Fruit fly (Drosophila melanogaster) whole organism, embryonic: Measurements from ENCODE around the gene CG1896.
A peak's percentile ranks its signal among the peaks of the same experiment; 100 is the strongest.

Experiments used
- Atf6 ChIP-seq: fragments of 200-800 bp; sonication (Bioruptor generic); IDR thresholded peaks from 2 replicates; pipeline ENCODE4 v1.3.6; 2022; ENCODE audit warnings: missing biosample characterization, missing genetic modification characterization
- B-H1 ChIP-seq: fragments of 200-800 bp; sonication (Bioruptor generic); IDR thresholded peaks from 3 replicates; pipeline ENCODE4 v1.3.6; 2022; ENCODE audit warnings: missing biosample characterization, missing genetic modification characterization
- CG10274 ChIP-seq: fragments of 200-800 bp; sonication (Bioruptor generic); optimal IDR thresholded peaks from 3 replicates; lab custom pipeline; 2017; ENCODE audit warnings: missing biosample characterization, mild to moderate bottlenecking, missing genetic modification characterization
- CG10462 ChIP-seq: fragments of 200-800 bp; sonication (Bioruptor generic); optimal IDR thresholded peaks from 2 replicates; lab custom pipeline; 2016; ENCODE audit warnings: missing biosample characterization, missing genetic modification characterization
- CG11398 ChIP-seq: fragments of 200-800 bp; sonication (Bioruptor generic); optimal IDR thresholded peaks from 2 replicates; lab custom pipeline; 2016; ENCODE audit warnings: missing biosample characterization, missing genetic modification characterization
- CG11723 ChIP-seq: fragments of 200-800 bp; sonication (Bioruptor generic); optimal IDR thresholded peaks from 2 replicates; lab custom pipeline; 2017; ENCODE audit warnings: missing biosample characterization, mild to moderate bottlenecking, missing genetic modification characterization
- CG12219 ChIP-seq: fragments of 200-800 bp; sonication (Bioruptor generic); optimal IDR thresholded peaks from 3 replicates; lab custom pipeline; 2018; ENCODE audit warnings: missing biosample characterization, mild to moderate bottlenecking, missing genetic modification characterization
- CG12299 ChIP-seq: fragments of 200-800 bp; sonication (Bioruptor generic); optimal IDR thresholded peaks from 2 replicates; lab custom pipeline; 2018; ENCODE audit warnings: missing biosample characterization, mild to moderate bottlenecking, missing genetic modification characterization
- CG12391 ChIP-seq: fragments of 200-800 bp; sonication (Bioruptor generic); optimal IDR thresholded peaks from 3 replicates; lab custom pipeline; 2018; ENCODE audit warnings: missing biosample characterization, mild to moderate bottlenecking, missing genetic modification characterization, moderate library complexity
- CG13894 ChIP-seq: fragments of 200-800 bp; sonication (Bioruptor generic); optimal IDR thresholded peaks from 3 replicates; lab custom pipeline; 2018; ENCODE audit warnings: missing biosample characterization, mild to moderate bottlenecking, missing genetic modification characterization, moderate library complexity
- CG14014 ChIP-seq: fragments of 200-800 bp; sonication (Bioruptor generic); IDR thresholded peaks from 2 replicates; pipeline ENCODE4 v1.3.6; 2022; ENCODE audit warnings: missing biosample characterization, missing genetic modification characterization
- CG15011 ChIP-seq: fragments of 200-800 bp; sonication (Bioruptor generic); optimal IDR thresholded peaks from 3 replicates; lab custom pipeline; 2018; ENCODE audit warnings: missing biosample characterization, mild to moderate bottlenecking, missing genetic modification characterization
- CG17568 ChIP-seq: fragments of 200-800 bp; sonication (Bioruptor generic); optimal IDR thresholded peaks from 2 replicates; lab custom pipeline; 2018; ENCODE audit warnings: missing biosample characterization, mild to moderate bottlenecking, missing genetic modification characterization, moderate library complexity
- CG30020 ChIP-seq: fragments of 200-800 bp; optimal IDR thresholded peaks from 2 replicates; lab custom pipeline; 2019; ENCODE audit warnings: missing biosample characterization, mild to moderate bottlenecking, missing genetic modification characterization, moderate library complexity
- CG3065 ChIP-seq: fragments of 200-800 bp; sonication (Bioruptor generic); optimal IDR thresholded peaks from 2 replicates; lab custom pipeline; 2016; ENCODE audit warnings: missing biosample characterization, missing genetic modification characterization
- CG33213 ChIP-seq: fragments of 200-800 bp; sonication (Bioruptor generic); optimal IDR thresholded peaks from 3 replicates; lab custom pipeline; 2016; ENCODE audit warnings: missing biosample characterization, missing genetic modification characterization
- CG3995 ChIP-seq: fragments of 200-800 bp; sonication (Bioruptor generic); optimal IDR thresholded peaks from 3 replicates; lab custom pipeline; 2016; ENCODE audit warnings: missing biosample characterization, missing genetic modification characterization
- CG4707 ChIP-seq: fragments of 200-800 bp; sonication (Bioruptor generic); optimal IDR thresholded peaks from 2 replicates; lab custom pipeline; 2018; ENCODE audit warnings: missing biosample characterization, mild to moderate bottlenecking, missing genetic modification characterization, moderate library complexity
- CG6791 ChIP-seq: fragments of 200-800 bp; sonication (Bioruptor generic); IDR thresholded peaks from 3 replicates; pipeline ENCODE4 v1.3.6; 2022; ENCODE audit warnings: missing biosample characterization, missing genetic modification characterization; ENCODE audit not compliant: partially characterized antibody
- CG9609 ChIP-seq: fragments of 200-800 bp; sonication (Bioruptor generic); optimal IDR thresholded peaks from 3 replicates; lab custom pipeline; 2016; ENCODE audit warnings: missing biosample characterization, missing genetic modification characterization
- Dad ChIP-seq: fragments of 200-800 bp; sonication (Bioruptor generic); optimal IDR thresholded peaks from 3 replicates; lab custom pipeline; 2016; ENCODE audit warnings: missing biosample characterization, missing genetic modification characterization
- HLHmδ ChIP-seq: fragments of 200-800 bp; sonication (Bioruptor generic); optimal IDR thresholded peaks from 2 replicates; lab custom pipeline; 2018; ENCODE audit warnings: missing biosample characterization, mild to moderate bottlenecking, missing genetic modification characterization, moderate library complexity
- Hr78 ChIP-seq, 2 experiments: fragments of 200-800 bp in 1 of 2; fragments of >200 bp in 1 of 2; sonication (Bioruptor generic) in 1 of 2; optimal IDR thresholded peaks; 2 replicates each; lab custom pipeline; 2017 to 2019; ENCODE audit warnings: missing biosample characterization in 2 of 2, missing genetic modification characterization in 2 of 2, mild to moderate bottlenecking in 1 of 2, moderate library complexity in 1 of 2
- Scr ChIP-seq: fragments of 200-800 bp; sonication (Bioruptor generic); IDR thresholded peaks from 2 replicates; pipeline ENCODE4 v1.3.6; 2022; ENCODE audit warnings: missing biosample characterization, missing genetic modification characterization; ENCODE audit not compliant: partially characterized antibody
- ac ChIP-seq: fragments of 200-800 bp; sonication (Bioruptor generic); optimal IDR thresholded peaks from 3 replicates; lab custom pipeline; 2017; ENCODE audit warnings: missing biosample characterization, mild to moderate bottlenecking, missing genetic modification characterization
- aop ChIP-seq: fragments of 200-800 bp; sonication (Bioruptor generic); IDR thresholded peaks from 2 replicates; pipeline ENCODE4 v1.3.6; 2022; ENCODE audit warnings: missing biosample characterization, missing genetic modification characterization
- ap ChIP-seq: fragments of 200-800 bp; sonication (Bioruptor generic); IDR thresholded peaks from 2 replicates; pipeline ENCODE4 v1.3.6; 2022; ENCODE audit warnings: missing biosample characterization, missing genetic modification characterization
- chinmo ChIP-seq: fragments of 200-800 bp; sonication (Bioruptor generic); IDR thresholded peaks from 4 replicates; pipeline ENCODE4 v1.3.6; 2022; ENCODE audit warnings: missing biosample characterization, missing genetic modification characterization; ENCODE audit not compliant: partially characterized antibody
- en ChIP-seq: fragments of 200-800 bp; sonication (Bioruptor generic); optimal IDR thresholded peaks from 2 replicates; lab custom pipeline; 2016; ENCODE audit warnings: missing biosample characterization, missing genetic modification characterization
- fu2 ChIP-seq: fragments of 200-800 bp; sonication (Bioruptor generic); optimal IDR thresholded peaks from 2 replicates; lab custom pipeline; 2016; ENCODE audit warnings: missing biosample characterization, missing genetic modification characterization
- gem ChIP-seq: fragments of 200-800 bp; sonication (Bioruptor generic); optimal IDR thresholded peaks from 2 replicates; lab custom pipeline; 2019; ENCODE audit warnings: missing biosample characterization, mild to moderate bottlenecking, missing genetic modification characterization, moderate library complexity
- ind ChIP-seq: fragments of 200-800 bp; sonication (Bioruptor generic); optimal IDR thresholded peaks from 3 replicates; lab custom pipeline; 2016; ENCODE audit warnings: missing biosample characterization, missing genetic modification characterization
- kah ChIP-seq: fragments of 200-800 bp; sonication (Bioruptor generic); optimal IDR thresholded peaks from 2 replicates; lab custom pipeline; 2018; ENCODE audit warnings: missing biosample characterization, mild to moderate bottlenecking, missing genetic modification characterization
- lab ChIP-seq: fragments of 200-800 bp; sonication (Bioruptor generic); optimal IDR thresholded peaks from 3 replicates; lab custom pipeline; 2017; ENCODE audit warnings: missing biosample characterization, missing genetic modification characterization, mild to moderate bottlenecking, moderate library complexity, missing genetic modification reagents
- lola ChIP-seq, 3 experiments: fragments of >200 bp in 2 of 3; fragments of 200-800 bp in 1 of 3; sonication (Bioruptor generic) in 1 of 3; optimal IDR thresholded peaks; 2 replicates each; lab custom pipeline; 2017 to 2019; ENCODE audit warnings: missing biosample characterization in 3 of 3, missing genetic modification characterization in 3 of 3, mild to moderate bottlenecking in 1 of 3, moderate library complexity in 1 of 3
- luna ChIP-seq: fragments of 200-800 bp; sonication (Bioruptor generic); optimal IDR thresholded peaks from 2 replicates; lab custom pipeline; 2016; ENCODE audit warnings: missing biosample characterization, missing genetic modification characterization
- maf-S ChIP-seq: fragments of 200-800 bp; sonication (Bioruptor generic); optimal IDR thresholded peaks from 2 replicates; lab custom pipeline; 2016; ENCODE audit warnings: missing biosample characterization, missing genetic modification characterization
- mam ChIP-seq: fragments of 200-800 bp; sonication (Bioruptor generic); optimal IDR thresholded peaks from 3 replicates; lab custom pipeline; 2016; ENCODE audit warnings: missing biosample characterization, missing genetic modification characterization
- org-1 ChIP-seq: fragments of 200-800 bp; sonication (Bioruptor generic); optimal IDR thresholded peaks from 2 replicates; lab custom pipeline; 2017; ENCODE audit warnings: missing biosample characterization, missing genetic modification characterization
- pb ChIP-seq: fragments of 200-800 bp; sonication (Bioruptor generic); optimal IDR thresholded peaks from 3 replicates; lab custom pipeline; 2016; ENCODE audit warnings: missing biosample characterization, missing genetic modification characterization
- peb ChIP-seq: fragments of 200-800 bp; sonication (Bioruptor generic); IDR thresholded peaks from 2 replicates; pipeline ENCODE4 v1.3.6; 2022; ENCODE audit warnings: missing biosample characterization, missing genetic modification characterization
- pho ChIP-seq: fragments of 200-800 bp; sonication (Bioruptor generic); optimal IDR thresholded peaks from 2 replicates; lab custom pipeline; 2016; ENCODE audit warnings: missing biosample characterization, missing genetic modification characterization
- pita ChIP-seq: fragments of 200-800 bp; sonication (Bioruptor generic); optimal IDR thresholded peaks from 2 replicates; lab custom pipeline; 2017; ENCODE audit warnings: missing biosample characterization, mild to moderate bottlenecking, missing genetic modification characterization
- pros ChIP-seq: fragments of 200-800 bp; sonication (Bioruptor generic); optimal IDR thresholded peaks from 3 replicates; lab custom pipeline; 2019; ENCODE audit warnings: missing biosample characterization, mild to moderate bottlenecking, missing genetic modification characterization, moderate library complexity
- sna ChIP-seq: fragments of 200-800 bp; sonication (Bioruptor generic); IDR thresholded peaks from 2 replicates; pipeline ENCODE4 v1.3.6; 2022; ENCODE audit warnings: missing biosample characterization, missing genetic modification characterization; ENCODE audit not compliant: partially characterized antibody
- sr ChIP-seq: fragments of 200-800 bp; sonication (Bioruptor generic); IDR thresholded peaks from 3 replicates; pipeline ENCODE4 v1.3.6; 2022; ENCODE audit warnings: missing biosample characterization, missing genetic modification characterization
- tup ChIP-seq: fragments of 200-800 bp; sonication (Bioruptor generic); optimal IDR thresholded peaks from 2 replicates; lab custom pipeline; 2016; ENCODE audit warnings: missing biosample characterization, mild to moderate bottlenecking, missing genetic modification characterization, moderate library complexity
- tx ChIP-seq: fragments of 200-800 bp; sonication (Bioruptor generic); optimal IDR thresholded peaks from 2 replicates; lab custom pipeline; 2016; ENCODE audit warnings: missing biosample characterization, missing genetic modification characterization
- zen ChIP-seq: fragments of 200-800 bp; sonication (Bioruptor generic); optimal IDR thresholded peaks from 3 replicates; lab custom pipeline; 2018; ENCODE audit warnings: missing biosample characterization, mild to moderate bottlenecking, missing genetic modification characterization, moderate library complexity

CG1896 gene

DNA sequence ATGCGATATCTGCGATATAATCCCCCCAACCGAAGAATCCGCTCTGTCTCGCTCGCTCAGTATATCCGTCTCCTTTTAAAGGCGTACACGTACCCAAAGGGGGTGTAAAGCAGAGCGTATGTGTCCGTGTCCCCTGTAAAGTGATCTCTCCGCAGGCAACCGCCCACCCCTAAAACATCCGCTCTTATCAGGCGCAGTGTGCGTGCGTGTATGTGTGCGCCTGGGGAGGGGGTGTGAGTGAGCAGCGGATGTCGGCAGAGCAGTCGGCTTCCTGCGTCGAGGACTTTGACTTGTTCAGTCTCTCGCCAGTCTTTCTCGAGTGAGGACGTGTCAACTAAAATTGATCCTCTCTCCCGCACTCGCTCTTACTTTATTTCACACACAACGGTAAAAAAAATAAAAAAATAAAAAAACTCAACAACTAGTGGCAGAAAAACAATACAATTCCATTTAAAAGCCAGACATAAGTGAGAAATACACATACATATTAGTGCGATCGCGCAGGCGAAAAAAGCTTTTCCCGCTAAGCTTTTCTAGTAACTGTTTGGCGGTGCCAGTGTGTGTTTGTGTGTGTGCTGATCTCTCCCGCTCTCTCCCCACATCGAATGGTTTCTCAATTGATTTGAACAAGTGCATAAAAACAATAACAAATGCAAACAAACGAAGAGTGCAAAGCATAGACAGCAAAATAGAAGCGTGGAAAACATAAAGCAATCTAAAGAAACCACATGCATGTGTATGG lies 18.4 kb upstream of the CG1896 start (continued):
- TF ChIP-seq pita (GFP tag; lab: Kevin White, UChicago) (no peak), aop (peak; percentile 83; the same call in 1 of the 2 replicates), CG12219 (GFP tag; lab: Kevin White, UChicago) (no peak), ind (GFP tag; lab: Kevin White, UChicago) (no peak), CG13894 (tag; lab: Kevin White, UChicago) (no peak), lola (GFP tag; optimal IDR thresholded peaks at IDR 0.05; lab: Kevin White, UChicago) (peak in 1 of 3 experiments; percentile 10), gem (tag; lab: Kevin White, UChicago) (no peak), CG15011 (GFP tag; lab: Kevin White, UChicago) (no peak), CG14014 (GFP tag; lab: Robert Waterston, UW) (0 out of 2 replicates have a peak, but pooled peaks have one; percentile 10), tx (no peak), B-H1 (GFP tag; lab: Robert Waterston, UW) (no peak), zen (tag; lab: Kevin White, UChicago) (no peak), mam (GFP tag; lab: Kevin White, UChicago) (no peak), CG9609 (GFP tag; lab: Kevin White, UChicago) (no peak), CG10274 (GFP tag; lab: Kevin White, UChicago) (no peak), pho (GFP tag; lab: Kevin White, UChicago) (no peak), ac (GFP tag; lab: Kevin White, UChicago) (no peak), peb (GFP tag; lab: Robert Waterston, UW) (no peak), en (GFP tag; lab: Kevin White, UChicago) (peak; percentile 7), CG30020 (tag; lab: Kevin White, UChicago) (no peak), ap (GFP tag; lab: Robert Waterston, UW) (no peak), pb (GFP tag; lab: Kevin White, UChicago) (no peak), Hr78 (GFP tag; optimal IDR thresholded peaks at IDR 0.05; lab: Kevin White, UChicago) (no peak), Scr (0 out of 2 replicates have a peak, but pooled peaks have one; percentile 15), CG10462 (GFP tag; lab: Kevin White, UChicago) (peak; percentile 9), fu2 (GFP tag; lab: Kevin White, UChicago) (no peak), org-1 (GFP tag; lab: Kevin White, UChicago) (no peak), lab (GFP tag; lab: Kevin White, UChicago) (no peak), CG12391 (tag; lab: Kevin White, UChicago) (no peak), tup (no peak), HLHmδ (GFP tag; lab: Kevin White, UChicago) (peak; percentile 77), CG11723 (GFP tag; lab: Kevin White, UChicago) (no peak), CG11398 (no peak), pros (peak; percentile 66), CG17568 (GFP tag; lab: Kevin White, UChicago) (no peak), sna (GFP tag; lab: Robert Waterston, UW) (0 out of 2 replicates have a peak, but pooled peaks have one; percentile 18), kah (no peak), luna (GFP tag; lab: Kevin White, UChicago) (no peak), CG33213 (GFP tag; lab: Kevin White, UChicago) (peak; percentile 23), CG3995 (GFP tag; lab: Kevin White, UChicago) (no peak), chinmo (GFP tag; lab: Robert Waterston, UW) (0 out of 4 replicates have a peak, but pooled peaks have one; percentile 55), CG3065 (GFP tag; lab: Kevin White, UChicago) (no peak), maf-S (no peak), Dad (GFP tag; lab: Kevin White, UChicago) (no peak), CG12299 (tag; lab: Kevin White, UChicago) (no peak), CG6791 (GFP tag; lab: Robert Waterston, UW) (no peak), Atf6 (GFP tag; lab: Robert Waterston, UW) (no peak), CG4707 (GFP tag; lab: Kevin White, UChicago) (no peak), sr (GFP tag; lab: Robert Waterston, UW) (no peak)
